Worm (Caenorhabditis elegans): ENCODE data around the gene atrn-1.
A peak's percentile ranks its signal among the peaks of the same experiment; 100 is the strongest.

The atrn-1 gene

ce11 chrX:14708176-14708642 lies 3.2 kb upstream of the atrn-1 start (continued):
- peak; percentile 91 for TF ChIP-seq nfyb-1 (GFP tag; IDR thresholded peaks at IDR 0.05)
- TF ChIP-seq atf-7 (tag; optimal IDR thresholded peaks at IDR 0.05) = peak; percentile 85
- no peak for TF ChIP-seq ceh-91 (GFP tag; IDR thresholded peaks at IDR 0.05)
- no peak for TF ChIP-seq unc-130 (GFP tag; optimal IDR thresholded peaks at IDR 0.05)
- TF ChIP-seq zfh-2 (GFP tag; conservative IDR thresholded peaks at IDR 0.05) = peak; percentile 100
- TF ChIP-seq K12H6.12 (tag; optimal IDR thresholded peaks at IDR 0.05) = peak; percentile 98
- TF ChIP-seq mxl-1 (tag; optimal IDR thresholded peaks at IDR 0.05) = no peak
- TF ChIP-seq somi-1 (GFP tag; optimal IDR thresholded peaks at IDR 0.05) = peak; percentile 89
- peak; percentile 71; the same call in 1 of the 2 replicates for TF ChIP-seq let-526 (GFP tag; IDR thresholded peaks at IDR 0.05)
- TF ChIP-seq bed-2 (GFP tag; IDR thresholded peaks at IDR 0.05) = no peak
- no peak for TF ChIP-seq ama-1 (optimal IDR thresholded peaks at IDR 0.05)
- TF ChIP-seq ama-1 (GFP tag; optimal IDR thresholded peaks at IDR 0.05) = no peak
- TF ChIP-seq snpc-4 (GFP tag; optimal IDR thresholded peaks at IDR 0.05) = peak; percentile 65
- TF ChIP-seq snpc-4 (tag; optimal IDR thresholded peaks at IDR 0.05) = peak; percentile 64 to 81 (median 72)
- TF ChIP-seq dox-1 (GFP tag; IDR thresholded peaks at IDR 0.05) = peak; percentile 93
- TF ChIP-seq ztf-26 (tag; optimal IDR thresholded peaks at IDR 0.05) = peak; percentile 92
- TF ChIP-seq sea-2 (GFP tag; IDR thresholded peaks at IDR 0.05) = no peak
- peak; percentile 65; the same call in 1 of the 2 replicates for TF ChIP-seq egl-18 (GFP tag; IDR thresholded peaks at IDR 0.05)
- TF ChIP-seq lin-26 (GFP tag; IDR thresholded peaks at IDR 0.05) = 0 out of 2 replicates have a peak, but pooled peaks have one; percentile 60
- TF ChIP-seq lin-35 (GFP tag; optimal IDR thresholded peaks at IDR 0.05) = peak in 1 of 3 experiments; percentile 84
- TF ChIP-seq B0336.3 (GFP tag; IDR thresholded peaks at IDR 0.05) = peak; percentile 89
- TF ChIP-seq athp-1 (tag; optimal IDR thresholded peaks at IDR 0.05) = peak; percentile 85
- peak; percentile 83 for TF ChIP-seq madf-10 (tag; optimal IDR thresholded peaks at IDR 0.05)
- peak; percentile 3 for TF ChIP-seq nhr-27 (tag; optimal IDR thresholded peaks at IDR 0.05)
- TF ChIP-seq repo-1 (tag; optimal IDR thresholded peaks at IDR 0.05) = peak; percentile 54
- TF ChIP-seq Y53G8AR.9 (GFP tag; conservative IDR thresholded peaks at IDR 0.05) = 0 out of 2 replicates have a peak, but pooled peaks have one; percentile 75
- peak; percentile 98 for TF ChIP-seq mcd-1 (GFP tag; IDR thresholded peaks at IDR 0.05)
- peak; percentile 62; the same call in 1 of the 2 replicates for TF ChIP-seq egl-44 (GFP tag; IDR thresholded peaks at IDR 0.05)
- peak; percentile 85 for TF ChIP-seq F52B5.7 (tag; optimal IDR thresholded peaks at IDR 0.05)
- no peak for TF ChIP-seq rec-8 (tag; optimal IDR thresholded peaks at IDR 0.05)
- no peak for TF ChIP-seq madf-8 (GFP tag; conservative IDR thresholded peaks at IDR 0.05)
- peak; percentile 87 for TF ChIP-seq K11D2.4 (GFP tag; IDR thresholded peaks at IDR 0.05)
- TF ChIP-seq F55B11.4 (tag; optimal IDR thresholded peaks at IDR 0.05; ENCODE audit: borderline replicate concordance, insufficient read depth) = no peak
- TF ChIP-seq rcor-1 (GFP tag; IDR thresholded peaks at IDR 0.05) = peak; percentile 77
- no peak for TF ChIP-seq ccch-3 (GFP tag; optimal IDR thresholded peaks at IDR 0.05)

DNA sequence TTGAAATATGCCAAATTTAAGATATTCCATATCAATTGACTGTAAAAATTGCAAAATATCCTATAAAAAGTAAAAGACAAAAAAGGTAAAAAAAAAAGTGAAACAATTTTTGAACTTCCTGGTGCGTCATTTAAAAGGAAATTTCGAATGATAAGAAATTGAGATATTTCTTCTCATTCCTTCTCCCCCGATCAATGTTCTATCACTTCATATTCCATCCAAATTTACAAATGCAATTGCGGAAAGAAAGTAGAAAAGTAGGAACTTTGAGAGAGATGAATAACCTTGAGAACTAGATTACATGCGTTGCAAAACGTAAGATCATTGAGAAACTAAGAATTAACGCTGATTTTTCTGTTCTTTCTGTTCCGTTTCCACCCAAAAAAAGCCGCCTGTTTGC lies 1.8 kb upstream of the atrn-1 start:
- TF ChIP-seq Y56A3A.18 (GFP tag; IDR thresholded peaks at IDR 0.05) (no peak), unc-130 (GFP tag; optimal IDR thresholded peaks at IDR 0.05) (no peak), athp-1 (tag; optimal IDR thresholded peaks at IDR 0.05) (no peak)

DNA sequence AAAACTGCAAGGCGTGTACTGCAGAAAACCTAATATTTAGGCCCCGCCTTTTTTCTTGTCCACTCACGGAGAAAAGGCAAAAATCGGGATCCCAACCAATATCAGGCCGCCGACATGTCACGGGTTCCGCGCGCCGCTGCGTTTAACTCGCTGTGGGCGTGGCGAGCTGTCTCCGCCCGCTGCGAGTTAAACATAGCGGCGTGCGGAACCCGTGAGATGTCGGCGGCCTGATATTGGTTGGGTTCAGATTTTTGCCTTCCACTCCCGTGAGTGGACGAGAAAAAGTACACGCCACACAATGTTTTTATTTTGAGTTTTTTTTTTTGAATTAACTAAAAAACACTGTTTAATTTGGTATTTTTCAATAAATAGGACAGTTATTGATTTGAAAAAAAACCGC lies 4.1 kb downstream of the atrn-1 start:
- no peak for TF ChIP-seq atf-7 (tag; optimal IDR thresholded peaks at IDR 0.05)
- TF ChIP-seq hmg-1.2 (GFP tag; IDR thresholded peaks at IDR 0.05) = peak; percentile 37; the same call in 1 of the 2 replicates
- no peak for TF ChIP-seq snpc-4 (GFP tag; optimal IDR thresholded peaks at IDR 0.05)
- peak in 3 of 4 experiments; percentile 29 to 92 (median 91) for TF ChIP-seq snpc-4 (tag; optimal IDR thresholded peaks at IDR 0.05)

Measured in whole organism, young adult.